Fruit fly (Drosophila melanogaster): ENCODE data around the gene CG6333.

CG6333 gene

DNA sequence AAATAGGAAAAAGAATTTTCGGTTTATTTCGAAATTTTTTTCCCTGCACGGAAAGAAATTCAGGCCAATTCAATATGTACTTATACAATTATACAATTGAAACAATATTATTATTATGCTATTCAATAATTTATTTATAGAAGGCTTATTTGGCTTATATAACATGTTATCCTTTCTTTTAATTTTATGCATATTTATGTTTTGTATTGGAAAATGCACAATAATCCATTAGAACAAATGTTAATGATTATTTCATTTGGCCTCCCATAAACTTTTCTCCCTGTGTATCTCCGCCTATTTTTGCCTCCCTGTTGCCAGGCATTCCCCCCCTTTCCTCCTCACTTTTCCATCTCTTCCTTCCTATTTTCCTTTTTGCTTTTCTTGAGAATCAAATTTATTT lies 38.1 kb downstream of the CG6333 start (continued):
- TF ChIP-seq emc (GFP tag; optimal IDR thresholded peaks at IDR 0.05): no peak
- TF ChIP-seq CG12744 (GFP tag; optimal IDR thresholded peaks at IDR 0.05): no peak
- TF ChIP-seq CG5180 (GFP tag; optimal IDR thresholded peaks at IDR 0.05): no peak
- TF ChIP-seq Meics (GFP tag; optimal IDR thresholded peaks at IDR 0.05): peak; percentile 47
- TF ChIP-seq pho (GFP tag; optimal IDR thresholded peaks at IDR 0.05): no peak
- TF ChIP-seq kay (GFP tag; optimal IDR thresholded peaks at IDR 0.05): no peak
- TF ChIP-seq CG17568 (GFP tag; optimal IDR thresholded peaks at IDR 0.05): no peak
- no peak for TF ChIP-seq unc-4 (GFP tag; IDR thresholded peaks at IDR 0.05; ENCODE audit: partially characterized antibody)
- TF ChIP-seq vnd (GFP tag; IDR thresholded peaks at IDR 0.05; ENCODE audit: partially characterized antibody): no peak
- peak; percentile 3 for TF ChIP-seq caup (GFP tag; optimal IDR thresholded peaks at IDR 0.05; ENCODE audit: severe bottlenecking)
- TF ChIP-seq inv (GFP tag; IDR thresholded peaks at IDR 0.05; ENCODE audit: partially characterized antibody): no peak
- no peak for TF ChIP-seq CG34376 (GFP tag; optimal IDR thresholded peaks at IDR 0.05)
- no peak for TF ChIP-seq ftz-f1 (GFP tag; optimal IDR thresholded peaks at IDR 0.05)
- TF ChIP-seq CG13296 (GFP tag; optimal IDR thresholded peaks at IDR 0.05): peak; percentile 25
- TF ChIP-seq hth (optimal IDR thresholded peaks at IDR 0.05): no peak
- TF ChIP-seq tap (tag; optimal IDR thresholded peaks at IDR 0.05): peak; percentile 20
- TF ChIP-seq pan (optimal IDR thresholded peaks at IDR 0.05): no peak
- peak in 1 of 2 experiments; percentile 28 for TF ChIP-seq pan (GFP tag; optimal IDR thresholded peaks at IDR 0.05 in 1 of 2, IDR thresholded peaks at IDR 0.05 in 1 of 2)
- TF ChIP-seq CG3281 (GFP tag; optimal IDR thresholded peaks at IDR 0.05): peak; percentile 45
- no peak for TF ChIP-seq CG12155 (GFP tag; optimal IDR thresholded peaks at IDR 0.05)
- TF ChIP-seq sens (GFP tag): no peak
- no peak for TF ChIP-seq Max (GFP tag; optimal IDR thresholded peaks at IDR 0.05)
- no peak for TF ChIP-seq cato (GFP tag; optimal IDR thresholded peaks at IDR 0.05; ENCODE audit: borderline replicate concordance)
- no peak for TF ChIP-seq CG13624 (GFP tag; optimal IDR thresholded peaks at IDR 0.05)
- no peak for TF ChIP-seq CG14050 (GFP tag; IDR thresholded peaks at IDR 0.05)
- no peak for TF ChIP-seq CG9817 (tag; optimal IDR thresholded peaks at IDR 0.05)
- no peak for TF ChIP-seq rib (GFP tag; IDR thresholded peaks at IDR 0.05)
- TF ChIP-seq NC2α (GFP tag; optimal IDR thresholded peaks at IDR 0.05): no peak
- no peak for TF ChIP-seq Gsc (GFP tag; IDR thresholded peaks at IDR 0.05)
- no peak for TF ChIP-seq jigr1 (GFP tag; IDR thresholded peaks at IDR 0.05)
- TF ChIP-seq NC2β (GFP tag; optimal IDR thresholded peaks at IDR 0.05): no peak
- no peak for TF ChIP-seq Med (GFP tag)
- TF ChIP-seq p53 (GFP tag; optimal IDR thresholded peaks at IDR 0.05): no peak
- no peak for TF ChIP-seq CG6765 (GFP tag; optimal IDR thresholded peaks at IDR 0.05)
- TF ChIP-seq CG17328 (GFP tag; IDR thresholded peaks at IDR 0.05): no peak
- TF ChIP-seq Lim3 (GFP tag; IDR thresholded peaks at IDR 0.05): no peak
- TF ChIP-seq CG7987 (GFP tag; optimal IDR thresholded peaks at IDR 0.05): no peak
- no peak for TF ChIP-seq E2f2 (GFP tag; IDR thresholded peaks at IDR 0.05)
- no peak for TF ChIP-seq Drgx (GFP tag; IDR thresholded peaks at IDR 0.05)
- no peak for TF ChIP-seq mld (GFP tag; IDR thresholded peaks at IDR 0.05; ENCODE audit: partially characterized antibody)
- no peak for TF ChIP-seq Lpt (GFP tag; optimal IDR thresholded peaks at IDR 0.05)
- no peak for TF ChIP-seq crc (GFP tag; optimal IDR thresholded peaks at IDR 0.05)
- no peak for TF ChIP-seq chinmo (GFP tag; IDR thresholded peaks at IDR 0.05; ENCODE audit: partially characterized antibody)
- TF ChIP-seq CG17829 (tag; optimal IDR thresholded peaks at IDR 0.05): peak; percentile 17
- TF ChIP-seq wor (GFP tag; IDR thresholded peaks at IDR 0.05): no peak
- no peak for TF ChIP-seq H2.0 (GFP tag; IDR thresholded peaks at IDR 0.05)
- no peak for TF ChIP-seq CG12942 (GFP tag; optimal IDR thresholded peaks at IDR 0.05)
- TF ChIP-seq Oaz (GFP tag; IDR thresholded peaks at IDR 0.05): no peak
- peak; percentile 19 for TF ChIP-seq nmo (GFP tag; optimal IDR thresholded peaks at IDR 0.05)
- peak; percentile 34 for TF ChIP-seq Xbp1 (GFP tag; optimal IDR thresholded peaks at IDR 0.05)
- no peak for TF ChIP-seq CG4360 (GFP tag; IDR thresholded peaks at IDR 0.05)
- TF ChIP-seq disco-r (GFP tag; optimal IDR thresholded peaks at IDR 0.05): no peak
- TF ChIP-seq CG15011 (GFP tag; optimal IDR thresholded peaks at IDR 0.05): peak; percentile 9

Measured in whole organism, embryonic.